Fruit fly (Drosophila melanogaster): Measurements from ENCODE around the gene Frl.

The Frl gene

DNA sequence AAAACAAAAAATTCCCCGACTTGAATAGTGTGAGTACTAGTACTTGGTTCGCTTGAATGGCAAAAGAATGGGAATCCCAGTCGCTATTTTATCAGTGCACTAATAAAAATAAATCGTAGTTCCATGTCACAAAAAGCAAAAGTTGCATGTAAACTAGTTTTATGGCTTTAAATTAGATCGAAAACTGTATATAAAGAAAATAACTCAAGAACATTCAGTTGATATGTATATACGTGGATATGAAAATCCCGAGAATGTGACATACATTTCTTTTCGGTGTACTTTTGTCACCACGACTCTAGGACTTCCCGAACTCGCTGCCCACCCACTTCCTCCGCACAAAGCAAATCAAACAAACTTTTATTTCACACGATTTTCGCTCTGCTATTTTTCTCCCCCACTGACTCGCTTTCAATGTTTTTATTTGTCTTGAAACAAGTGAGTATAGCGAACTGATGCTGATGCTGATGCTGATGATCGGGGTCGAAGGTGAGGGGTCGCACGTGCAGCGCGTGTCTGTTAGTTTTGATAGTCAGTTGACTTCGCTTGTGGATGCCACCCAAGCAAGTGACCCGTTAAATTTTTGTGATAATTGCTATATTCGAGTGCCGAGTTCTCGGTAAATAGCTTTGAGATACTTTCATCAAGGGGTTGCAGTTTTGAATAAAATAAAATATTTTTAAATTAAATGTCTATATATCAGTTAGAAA is 48.6 kb downstream of the Frl start (continued):
- TF ChIP-seq hth (optimal IDR thresholded peaks at IDR 0.05) (no peak), CG3847 (GFP tag; IDR thresholded peaks at IDR 0.05) (no peak), ranshi (GFP tag; IDR thresholded peaks at IDR 0.05) (peak; percentile 15; the same call in 1 of the 2 replicates), CG34422 (GFP tag; IDR thresholded peaks at IDR 0.05) (no peak), CG18262 (tag; optimal IDR thresholded peaks at IDR 0.05) (no peak), gsb-n (tag; optimal IDR thresholded peaks at IDR 0.05) (peak; percentile 5), Hmr (GFP tag; optimal IDR thresholded peaks at IDR 0.05) (no peak), zen (tag; optimal IDR thresholded peaks at IDR 0.05) (no peak), Neu2 (GFP tag; optimal IDR thresholded peaks at IDR 0.05; ENCODE audit: borderline replicate concordance) (no peak), grn (GFP tag; optimal IDR thresholded peaks at IDR 0.05) (no peak), tin (GFP tag; optimal IDR thresholded peaks at IDR 0.05) (no peak), amos (GFP tag; IDR thresholded peaks at IDR 0.05; ENCODE audit: partially characterized antibody) (no peak), ewg (GFP tag; optimal IDR thresholded peaks at IDR 0.05) (no peak), peb (GFP tag; IDR thresholded peaks at IDR 0.05) (no peak), Nf-YA (GFP tag; IDR thresholded peaks at IDR 0.05) (no peak), Fer3 (tag; optimal IDR thresholded peaks at IDR 0.05) (no peak), CG7556 (GFP tag; optimal IDR thresholded peaks at IDR 0.05) (peak; percentile 10), CG4360 (GFP tag; IDR thresholded peaks at IDR 0.05) (no peak), Xrp1 (GFP tag; IDR thresholded peaks at IDR 0.05) (peak; percentile 22; the same call in 1 of the 2 replicates), CG1647 (GFP tag; optimal IDR thresholded peaks at IDR 0.05) (no peak), CG12155 (GFP tag; optimal IDR thresholded peaks at IDR 0.05) (no peak)

- TF ChIP-seq salm (tag; optimal IDR thresholded peaks at IDR 0.05) = peak; percentile 1
- no peak for TF ChIP-seq CG3726 (GFP tag; IDR thresholded peaks at IDR 0.05)
- peak; percentile 20 for TF ChIP-seq CG15696 (tag; optimal IDR thresholded peaks at IDR 0.05)
- no peak for TF ChIP-seq CG17568 (GFP tag; optimal IDR thresholded peaks at IDR 0.05)
- peak; percentile 64 for TF ChIP-seq Kr (GFP tag; optimal IDR thresholded peaks at IDR 0.05)
- peak; percentile 16 for TF ChIP-seq CG33557 (GFP tag; optimal IDR thresholded peaks at IDR 0.05)
- TF ChIP-seq CG15479 (GFP tag; optimal IDR thresholded peaks at IDR 0.05) = peak; percentile 88
These were observed 52.0 kb downstream of the Frl start for dm6 chr3L:14104988-14105387.

DNA sequence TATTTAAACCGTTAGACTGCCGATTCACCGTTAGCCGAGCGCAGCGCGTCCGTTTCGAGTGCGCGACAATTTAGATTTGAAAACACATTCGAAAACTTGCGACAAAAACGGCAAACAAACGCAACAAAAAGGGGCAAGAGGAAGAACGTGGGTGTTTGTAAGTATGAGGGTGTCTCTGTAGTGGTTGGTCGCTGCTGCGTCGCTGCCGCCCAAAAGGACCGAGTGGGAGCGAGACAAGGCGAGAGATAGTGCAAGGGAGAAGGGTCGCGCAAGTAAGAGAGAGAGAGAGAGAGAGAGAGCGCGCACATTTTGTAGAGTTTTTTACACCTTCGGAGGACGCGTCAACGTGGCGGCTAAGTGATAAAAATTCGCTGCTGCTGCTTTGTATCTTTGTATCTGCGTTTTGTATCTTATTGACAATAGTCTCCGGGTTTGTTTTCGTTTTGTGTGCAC is 55.1 kb downstream of the Frl start, which contains the start of gene Sox21a:
Gene Sox21a, minus strand, starts transcription at position 51 of the 453 bp plus-strand sequence.
- TF ChIP-seq CG2199 (GFP tag; IDR thresholded peaks at IDR 0.05) (peak; percentile 66; the same call in 1 of the 3 replicates), zfh1 (GFP tag; IDR thresholded peaks at IDR 0.05) (peak; percentile 51; the same call in 2 of the 3 replicates), Adf1 (GFP tag; IDR thresholded peaks at IDR 0.05) (peak; percentile 78), Hr3 (GFP tag; optimal IDR thresholded peaks at IDR 0.05) (no peak), ash1 (GFP tag; optimal IDR thresholded peaks at IDR 0.05) (no peak), slp2 (GFP tag; optimal IDR thresholded peaks at IDR 0.05) (no peak), CG1832 (GFP tag; optimal IDR thresholded peaks at IDR 0.05) (peak; percentile 91), ewg (GFP tag; optimal IDR thresholded peaks at IDR 0.05) (peak; percentile 85), fd102C (GFP tag; optimal IDR thresholded peaks at IDR 0.05) (peak; percentile 49), gcm (GFP tag; optimal IDR thresholded peaks at IDR 0.05) (peak; percentile 18), CG2678 (tag; optimal IDR thresholded peaks at IDR 0.05) (no peak), Jarid2 (GFP tag; optimal IDR thresholded peaks at IDR 0.05) (peak; percentile 4), CG4730 (GFP tag; IDR thresholded peaks at IDR 0.05) (no peak), CG3726 (GFP tag; IDR thresholded peaks at IDR 0.05) (0 out of 3 replicates have a peak, but pooled peaks have one; percentile 23), lov (optimal IDR thresholded peaks at IDR 0.05) (no peak), lov (GFP tag; IDR thresholded peaks at IDR 0.05) (no peak), ttk (GFP tag; IDR thresholded peaks at IDR 0.05) (no peak), crol (GFP tag; IDR thresholded peaks at IDR 0.05) (peak; percentile 44; the same call in 1 of the 2 replicates), Asciz (GFP tag; optimal IDR thresholded peaks at IDR 0.05) (no peak), Nf-YB (GFP tag; optimal IDR thresholded peaks at IDR 0.05) (peak; percentile 89), Deaf1 (tag; optimal IDR thresholded peaks at IDR 0.05) (peak; percentile 6), CG18599 (GFP tag; optimal IDR thresholded peaks at IDR 0.05) (no peak), CG15696 (tag; optimal IDR thresholded peaks at IDR 0.05) (peak; percentile 18), Kr (GFP tag; optimal IDR thresholded peaks at IDR 0.05) (peak; percentile 24)
